Worm (Caenorhabditis elegans): ENCODE measurements around the gene K06B4.4.

- TF ChIP-seq med-1 (GFP tag; optimal IDR thresholded peaks at IDR 0.05; ENCODE audit: insufficient read depth) = no peak
- TF ChIP-seq T22C8.4 (GFP tag; IDR thresholded peaks at IDR 0.05) = no peak
- TF ChIP-seq flt-1 (GFP tag; IDR thresholded peaks at IDR 0.05) = no peak
- no peak for TF ChIP-seq tab-1 (GFP tag; IDR thresholded peaks at IDR 0.05)
- TF ChIP-seq ref-1 (GFP tag; conservative IDR thresholded peaks at IDR 0.05) = no peak
- TF ChIP-seq ztf-23 (GFP tag; IDR thresholded peaks at IDR 0.05) = no peak
- TF ChIP-seq ztf-29 (GFP tag; IDR thresholded peaks at IDR 0.05) = no peak
Observed at ce11 chrV:15650167-15650566, 18.8 kb upstream of the K06B4.4 start, which contains the start of gene sru-42.
